Fruit fly (Drosophila melanogaster) Kc167 (cell line): Measurements from ENCODE around the gene CG10431.

Experiments used
- Myc ChIP-seq: fragments of >200 bp; optimal IDR thresholded peaks from 2 replicates; lab custom pipeline; 2017; ENCODE audit warnings: missing external identifiers
- Sin3A ChIP-seq: fragments of >200 bp; optimal IDR thresholded peaks from 2 replicates; lab custom pipeline; 2018; ENCODE audit warnings: missing external identifiers
- h ChIP-seq: fragments of >200 bp; optimal IDR thresholded peaks from 3 replicates; lab custom pipeline; 2018; ENCODE audit warnings: missing external identifiers
- insv ChIP-seq: fragments of >200 bp; optimal IDR thresholded peaks from 3 replicates; lab custom pipeline; 2018; ENCODE audit warnings: missing external identifiers
- psq ChIP-seq: fragments of >200 bp; optimal IDR thresholded peaks from 2 replicates; lab custom pipeline; 2017; ENCODE audit warnings: missing external identifiers
- ttk ChIP-seq: sonication (Bioruptor generic); optimal IDR thresholded peaks from 2 replicates; lab custom pipeline; 2017; ENCODE audit warnings: missing external identifiers

dm6 chr2L:18966844-18967243 is 7.7 kb upstream of the CG10431 start:
- TF ChIP-seq h (no peak), psq (lab: Kevin White, UChicago) (no peak), insv (lab: Kevin White, UChicago) (no peak), Myc (lab: Kevin White, UChicago) (no peak), ttk (no peak), Sin3A (lab: Kevin White, UChicago) (no peak)
